Worm (Caenorhabditis elegans) whole organism, L4 larva: Measurements from ENCODE around the gene Y4C6B.2.

Experiments
- D1046.2 ChIP-seq: fragments of 200-800 bp; sonication (Bioruptor generic); IDR thresholded peaks from 2 replicates; pipeline ENCODE4 v1.3.6; 2022; ENCODE audit warnings: missing genetic modification characterization, missing compliant biosample characterization
- F26F4.8 ChIP-seq: fragments of 200-800 bp; sonication (Bioruptor generic); conservative IDR thresholded peaks from 2 replicates; pipeline ENCODE4 v1.3.6; 2022; ENCODE audit warnings: missing genetic modification characterization, missing compliant biosample characterization
- R02D3.7 ChIP-seq: fragments of 150-350 bp; sonication (generic microtip); optimal IDR thresholded peaks from 3 replicates; lab custom pipeline; 2014; ENCODE audit warnings: missing biosample characterization, missing genetic modification characterization
- T20F7.1 ChIP-seq: fragments of 200-800 bp; sonication (Bioruptor generic); optimal IDR thresholded peaks from 2 replicates; lab custom pipeline; 2018; ENCODE audit warnings: mild to moderate bottlenecking, missing genetic modification characterization, missing compliant biosample characterization
- Y105C5A.15 ChIP-seq: fragments of 200-800 bp; sonication (Bioruptor generic); IDR thresholded peaks from 2 replicates; pipeline ENCODE4 v1.3.6; 2022; ENCODE audit warnings: missing genetic modification characterization, missing compliant biosample characterization
- Y48G9A.11 ChIP-seq: fragments of 200-800 bp; sonication (Bioruptor generic); IDR thresholded peaks from 2 replicates; pipeline ENCODE4 v1.3.6; 2022; ENCODE audit warnings: missing genetic modification reagents, missing genetic modification characterization, missing compliant biosample characterization
- Y5F2A.4 ChIP-seq: fragments of 200-800 bp; sonication (Bioruptor generic); optimal IDR thresholded peaks from 2 replicates; lab custom pipeline; 2018; ENCODE audit warnings: mild to moderate bottlenecking, missing genetic modification characterization, missing compliant biosample characterization
- Y75B8A.6 ChIP-seq: fragments of 200-800 bp; sonication (Bioruptor generic); IDR thresholded peaks from 2 replicates; pipeline ENCODE4 v1.3.6; 2022; ENCODE audit warnings: missing genetic modification reagents, missing genetic modification characterization, missing compliant biosample characterization
- ZK337.2 ChIP-seq: fragments of 200-800 bp; sonication (Bioruptor generic); IDR thresholded peaks from 2 replicates; pipeline ENCODE4 v1.3.6; 2022; ENCODE audit warnings: missing genetic modification reagents, missing genetic modification characterization, missing compliant biosample characterization
- aha-1 ChIP-seq: fragments of 150-350 bp; peaks from one replicate; lab custom pipeline; 2014; ENCODE audit warnings: missing biosample characterization, missing genetic modification characterization
- arid-1 ChIP-seq: fragments of 200-800 bp; sonication (Bioruptor generic); conservative IDR thresholded peaks from 2 replicates; pipeline ENCODE4 v1.3.6; 2022; ENCODE audit warnings: missing genetic modification reagents, missing genetic modification characterization, missing compliant biosample characterization
- attf-4 ChIP-seq: sonication (generic microtip); optimal IDR thresholded peaks from 3 replicates; lab custom pipeline; 2017; ENCODE audit warnings: missing biosample characterization, missing genetic modification characterization
- ces-1 ChIP-seq: fragments of 150-350 bp; sonication (generic microtip); optimal IDR thresholded peaks from 4 replicates; lab custom pipeline; 2014; ENCODE audit warnings: missing biosample characterization, missing genetic modification reagents, missing genetic modification characterization
- daf-12 ChIP-seq: fragments of 150-350 bp; optimal IDR thresholded peaks from 2 replicates; lab custom pipeline; 2014; ENCODE audit warnings: missing biosample characterization, missing genetic modification reagents, missing genetic modification characterization
- daf-16 ChIP-seq, 3 experiments: sonication (generic microtip); optimal IDR thresholded peaks; 2 replicates each; lab custom pipeline; 2016 to 2017; ENCODE audit warnings: missing genetic modification characterization in 3 of 3, missing genetic modification reagents in 3 of 3, mild to moderate bottlenecking in 2 of 3, missing compliant biosample characterization in 2 of 3, missing biosample characterization in 1 of 3, moderate library complexity in 1 of 3
- dmd-6 ChIP-seq: fragments of 200-800 bp; sonication (Bioruptor generic); IDR thresholded peaks from 2 replicates; pipeline ENCODE4 v1.3.6; 2022; ENCODE audit warnings: missing genetic modification reagents, missing genetic modification characterization, missing compliant biosample characterization
- dpl-1 ChIP-seq: fragments of 150-350 bp; optimal IDR thresholded peaks from 2 replicates; lab custom pipeline; 2014; ENCODE audit warnings: missing biosample characterization, missing genetic modification reagents, missing genetic modification characterization
- dve-1 ChIP-seq: sonication (generic microtip); optimal IDR thresholded peaks from 2 replicates; lab custom pipeline; 2017; ENCODE audit warnings: antibody characterized with exemption, mild to moderate bottlenecking, missing genetic modification characterization, missing compliant biosample characterization; ENCODE audit not compliant: insufficient read depth
- egl-27 ChIP-seq: sonication (generic microtip); optimal IDR thresholded peaks from 3 replicates; lab custom pipeline; 2017; ENCODE audit warnings: missing biosample characterization, missing genetic modification reagents, missing genetic modification characterization
- hlh-11 ChIP-seq: fragments of 200-800 bp; sonication (Bioruptor generic); optimal IDR thresholded peaks from 2 replicates; lab custom pipeline; 2018; ENCODE audit warnings: mild to moderate bottlenecking, missing genetic modification characterization, missing compliant biosample characterization
- hlh-30 ChIP-seq: sonication (generic microtip); optimal IDR thresholded peaks from 2 replicates; lab custom pipeline; 2017; ENCODE audit warnings: antibody characterized with exemption, mild to moderate bottlenecking, missing genetic modification characterization, missing compliant biosample characterization; ENCODE audit not compliant: insufficient read depth
- hmg-1.1 ChIP-seq: fragments of 200-800 bp; sonication (Bioruptor generic); IDR thresholded peaks from 2 replicates; pipeline ENCODE4 v1.3.6; 2022; ENCODE audit warnings: missing genetic modification reagents, missing genetic modification characterization, missing compliant biosample characterization
- jun-1 ChIP-seq: fragments of 150-350 bp; optimal IDR thresholded peaks from 2 replicates; lab custom pipeline; 2014; ENCODE audit warnings: missing biosample characterization, missing genetic modification reagents, missing genetic modification characterization
- lim-7 ChIP-seq: fragments of 200-800 bp; sonication (Bioruptor generic); IDR thresholded peaks from 2 replicates; pipeline ENCODE4 v1.3.6; 2022; ENCODE audit warnings: missing genetic modification characterization, missing compliant biosample characterization
- lin-29 ChIP-seq: fragments of 200-800 bp; sonication (Bioruptor generic); IDR thresholded peaks from 2 replicates; pipeline ENCODE4 v1.3.6; 2022; ENCODE audit warnings: missing genetic modification reagents, missing genetic modification characterization, missing compliant biosample characterization
- lin-38 ChIP-seq: fragments of 200-800 bp; sonication (Bioruptor generic); IDR thresholded peaks from 2 replicates; pipeline ENCODE4 v1.3.6; 2022; ENCODE audit warnings: missing genetic modification reagents, missing genetic modification characterization, missing compliant biosample characterization
- lin-39 ChIP-seq: fragments of 150-350 bp; optimal IDR thresholded peaks from 2 replicates; lab custom pipeline; 2014; ENCODE audit warnings: missing biosample characterization, missing genetic modification reagents, missing genetic modification characterization
- lir-3 ChIP-seq: sonication (generic microtip); optimal IDR thresholded peaks from 2 replicates; lab custom pipeline; 2016; ENCODE audit warnings: mild to moderate bottlenecking, missing genetic modification characterization, missing compliant biosample characterization
- madf-9 ChIP-seq: fragments of 200-800 bp; sonication (Bioruptor generic); conservative IDR thresholded peaks from 2 replicates; pipeline ENCODE4 v1.3.6; 2022; ENCODE audit warnings: missing genetic modification reagents, missing genetic modification characterization, missing compliant biosample characterization
- mdl-1 ChIP-seq, 2 experiments: fragments of 150-350 bp in 1 of 2; sonication (generic microtip) in 1 of 2; optimal IDR thresholded peaks; 2 replicates each; lab custom pipeline; 2014 to 2017; ENCODE audit warnings: missing biosample characterization in 2 of 2, missing genetic modification characterization in 2 of 2
- mxl-3 ChIP-seq: fragments of 200-800 bp; sonication (Bioruptor generic); optimal IDR thresholded peaks from 2 replicates; lab custom pipeline; 2018; ENCODE audit warnings: mild to moderate bottlenecking, missing genetic modification characterization, missing compliant biosample characterization
- nhr-10 ChIP-seq: fragments of 150-350 bp; optimal IDR thresholded peaks from 2 replicates; lab custom pipeline; 2014; ENCODE audit warnings: missing biosample characterization, missing genetic modification characterization
- nhr-11 ChIP-seq: fragments of 150-350 bp; optimal IDR thresholded peaks from 2 replicates; lab custom pipeline; 2014; ENCODE audit warnings: missing biosample characterization, missing genetic modification characterization
- nhr-111 ChIP-seq: fragments of 200-800 bp; sonication (Bioruptor generic); optimal IDR thresholded peaks from 2 replicates; lab custom pipeline; 2018; ENCODE audit warnings: mild to moderate bottlenecking, missing genetic modification characterization, missing compliant biosample characterization
- nhr-28 ChIP-seq: fragments of 150-350 bp; optimal IDR thresholded peaks from 2 replicates; lab custom pipeline; 2014; ENCODE audit warnings: missing biosample characterization, missing genetic modification characterization
- nhr-41 ChIP-seq: fragments of 200-800 bp; sonication (Bioruptor generic); IDR thresholded peaks from 2 replicates; pipeline ENCODE4 v1.3.6; 2022; ENCODE audit warnings: missing genetic modification reagents, missing genetic modification characterization, missing compliant biosample characterization
- nhr-6 ChIP-seq: fragments of 150-350 bp; optimal IDR thresholded peaks from 2 replicates; lab custom pipeline; 2014; ENCODE audit warnings: missing biosample characterization, missing genetic modification characterization
- nhr-77 ChIP-seq: fragments of 150-350 bp; optimal IDR thresholded peaks from 2 replicates; lab custom pipeline; 2014; ENCODE audit warnings: missing biosample characterization, missing genetic modification characterization
- php-3 ChIP-seq: fragments of 200-800 bp; sonication (Bioruptor generic); IDR thresholded peaks from 2 replicates; pipeline ENCODE4 v1.3.6; 2022; ENCODE audit warnings: missing genetic modification reagents, missing genetic modification characterization, missing compliant biosample characterization
- rbr-2 ChIP-seq: sonication (generic microtip); optimal IDR thresholded peaks from 2 replicates; lab custom pipeline; 2016; ENCODE audit warnings: missing genotype, missing genetic modification characterization, missing compliant biosample characterization
- set-16 ChIP-seq: fragments of 200-800 bp; sonication (Bioruptor generic); IDR thresholded peaks from 2 replicates; pipeline ENCODE4 v1.3.6; 2022; ENCODE audit warnings: missing genetic modification reagents, missing genetic modification characterization, missing compliant biosample characterization
- snpc-1.2 ChIP-seq: fragments of 200-800 bp; sonication (Bioruptor generic); IDR thresholded peaks from 2 replicates; pipeline ENCODE4 v1.3.6; 2022; ENCODE audit warnings: missing genetic modification reagents, missing genetic modification characterization, missing compliant biosample characterization
- spr-1 ChIP-seq: sonication (generic microtip); optimal IDR thresholded peaks from 2 replicates; lab custom pipeline; 2016; ENCODE audit warnings: mild to moderate bottlenecking, missing genetic modification characterization, missing compliant biosample characterization
- tra-1 ChIP-seq: fragments of 200-800 bp; sonication (Bioruptor generic); IDR thresholded peaks from 2 replicates; pipeline ENCODE4 v1.3.6; 2022; ENCODE audit warnings: missing genetic modification reagents, missing genetic modification characterization, missing compliant biosample characterization
- unc-130 ChIP-seq: sonication (generic microtip); optimal IDR thresholded peaks from 2 replicates; lab custom pipeline; 2016; ENCODE audit warnings: missing genetic modification reagents, missing genetic modification characterization, missing compliant biosample characterization
- unc-39 ChIP-seq: sonication (generic microtip); optimal IDR thresholded peaks from 2 replicates; lab custom pipeline; 2017; ENCODE audit warnings: missing biosample characterization, missing genetic modification characterization
- vab-7 ChIP-seq: fragments of 200-800 bp; sonication (Bioruptor generic); IDR thresholded peaks from 2 replicates; pipeline ENCODE4 v1.3.6; 2022; ENCODE audit warnings: missing genetic modification reagents, missing genetic modification characterization, missing compliant biosample characterization
- ztf-11 ChIP-seq: fragments of 150-350 bp; optimal IDR thresholded peaks from 2 replicates; lab custom pipeline; 2014; ENCODE audit warnings: missing biosample characterization, missing genetic modification characterization

Y4C6B.2 gene

ce11 chrIV:5334518-5334917, 4.9 kb upstream of the Y4C6B.2 start (continued):
- TF ChIP-seq Y105C5A.15 (GFP tag; lab: Robert Waterston, UW), result 0 out of 2 replicates have a peak, but pooled peaks have one; percentile 41
- TF ChIP-seq dpl-1 (GFP tag; lab: Kevin White, UChicago), result peak; percentile 4
- TF ChIP-seq ZK337.2 (GFP tag; lab: Robert Waterston, UW), result peak; percentile 71
- peak; percentile 64 for TF ChIP-seq nhr-111
- TF ChIP-seq hmg-1.1 (GFP tag; lab: Robert Waterston, UW), result peak; percentile 83
- TF ChIP-seq dmd-6 (GFP tag; lab: Robert Waterston, UW), result peak; percentile 58
- TF ChIP-seq daf-12 (tag; lab: Kevin White, UChicago), result no peak
- TF ChIP-seq mxl-3 (GFP tag; lab: Kevin White, UChicago), result peak; percentile 25
- no peak for TF ChIP-seq lin-29 (GFP tag; lab: Robert Waterston, UW)
- peak; percentile 61 for TF ChIP-seq dve-1 (tag; lab: Kevin White, UChicago)
- peak; percentile 23 for TF ChIP-seq Y5F2A.4

ce11 chrIV:5337649-5338048, 1.7 kb upstream of the Y4C6B.2 start:
- TF ChIP-seq mdl-1 (tag; optimal IDR thresholded peaks at IDR 0.05; lab: Kevin White, UChicago) (peak in 1 of 2 experiments; percentile 18), aha-1 (peak; percentile 88), lin-38 (GFP tag; lab: Robert Waterston, UW) (no peak), nhr-6 (tag; lab: Kevin White, UChicago) (no peak), Y75B8A.6 (no peak), lim-7 (no peak), hlh-30 (tag; lab: Kevin White, UChicago) (peak; percentile 57)

DNA sequence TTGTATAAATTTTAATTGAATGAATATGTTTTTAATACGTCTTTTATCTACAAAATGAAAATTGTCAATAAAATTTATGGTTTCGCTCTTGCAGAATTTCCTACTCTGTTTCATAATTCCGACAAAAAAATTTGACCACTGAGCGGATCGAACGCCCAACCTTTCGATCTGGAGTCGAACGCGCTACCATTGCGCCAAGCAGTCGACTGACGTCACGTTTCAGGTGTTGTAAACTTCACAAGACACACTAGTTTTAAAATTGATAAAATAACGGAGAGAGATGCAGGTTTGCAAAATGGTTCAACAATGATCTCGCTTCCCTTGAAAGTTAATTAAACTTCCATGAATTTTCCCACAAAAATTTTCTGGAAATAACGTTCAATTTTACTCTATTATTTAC, 4.8 kb downstream of the Y4C6B.2 start:
- TF ChIP-seq jun-1 (no peak), hlh-11 (tag; lab: Kevin White, UChicago) (no peak), daf-12 (tag; lab: Kevin White, UChicago) (no peak), snpc-1.2 (GFP tag; lab: Robert Waterston, UW) (peak; percentile 95), lin-39 (tag; lab: Kevin White, UChicago) (no peak), lir-3 (tag; lab: Kevin White, UChicago) (no peak), vab-7 (no peak), unc-39 (tag; lab: Kevin White, UChicago) (no peak), nhr-41 (GFP tag; lab: Robert Waterston, UW) (no peak), Y105C5A.15 (GFP tag; lab: Robert Waterston, UW) (no peak), nhr-11 (tag; lab: Kevin White, UChicago) (no peak), rbr-2 (no peak), arid-1 (peak; percentile 53; the same call in 1 of the 2 replicates), ces-1 (GFP tag; lab: Kevin White, UChicago) (no peak), R02D3.7 (no peak), madf-9 (GFP tag; lab: Robert Waterston, UW) (no peak), set-16 (GFP tag; lab: Robert Waterston, UW) (no peak), nhr-10 (tag; lab: Kevin White, UChicago) (no peak), spr-1 (tag; lab: Kevin White, UChicago) (no peak), egl-27 (tag; lab: Kevin White, UChicago) (no peak), nhr-77 (tag; lab: Kevin White, UChicago) (no peak), mxl-3 (GFP tag; lab: Kevin White, UChicago) (no peak), dve-1 (tag; lab: Kevin White, UChicago) (peak; percentile 63), F26F4.8 (GFP tag; lab: Robert Waterston, UW) (no peak), daf-16 (GFP tag; optimal IDR thresholded peaks at IDR 0.05; lab: Kevin White, UChicago) (peak in 1 of 2 experiments; percentile 19), daf-16 (tag; optimal IDR thresholded peaks at IDR 0.05; lab: Kevin White, UChicago) (peak; percentile 55), ztf-11 (tag; lab: Kevin White, UChicago) (no peak), nhr-28 (tag; lab: Kevin White, UChicago) (no peak), D1046.2 (GFP tag; lab: Robert Waterston, UW) (no peak), php-3 (no peak), unc-130 (GFP tag; lab: Kevin White, UChicago) (no peak), Y48G9A.11 (GFP tag; lab: Robert Waterston, UW) (no peak), T20F7.1 (GFP tag; lab: Kevin White, UChicago) (no peak), attf-4 (tag; lab: Kevin White, UChicago) (no peak), tra-1 (GFP tag; lab: Robert Waterston, UW) (no peak)
